Worm (Caenorhabditis elegans) whole organism, young adult: ENCODE results near the gene F59B2.8.

ENCODE experiments used
- C06A6.2 ChIP-seq: fragments of 200-800 bp; sonication (Bioruptor generic); conservative IDR thresholded peaks from 2 replicates; pipeline ENCODE4 v1.3.6; 2022; ENCODE audit warnings: missing genetic modification characterization, missing compliant biosample characterization
- D2030.7 ChIP-seq: fragments of 200-800 bp; sonication (Bioruptor generic); IDR thresholded peaks from 2 replicates; pipeline ENCODE4 v1.3.6; 2022; ENCODE audit warnings: missing genetic modification reagents, missing genetic modification characterization, missing compliant biosample characterization
- F37B4.10 ChIP-seq: fragments of 200-800 bp; sonication (Bioruptor generic); IDR thresholded peaks from 2 replicates; pipeline ENCODE4 v1.3.6; 2022; ENCODE audit warnings: missing genetic modification characterization, missing compliant biosample characterization
- F52B5.7 ChIP-seq: sonication (generic microtip); optimal IDR thresholded peaks from 2 replicates; lab custom pipeline; 2016; ENCODE audit warnings: mild to moderate bottlenecking, missing genetic modification characterization, missing compliant biosample characterization
- F55B11.4 ChIP-seq: sonication (generic microtip); optimal IDR thresholded peaks from 2 replicates; lab custom pipeline; 2016; ENCODE audit warnings: missing compliant biosample characterization, missing genetic modification characterization, borderline replicate concordance; ENCODE audit not compliant: insufficient read depth
- K11D2.4 ChIP-seq: fragments of 200-800 bp; sonication (Bioruptor generic); IDR thresholded peaks from 2 replicates; pipeline ENCODE4 v1.3.6; 2022; ENCODE audit warnings: missing genetic modification reagents, missing genetic modification characterization, missing compliant biosample characterization
- T26A5.8 ChIP-seq: sonication (generic microtip); optimal IDR thresholded peaks from 2 replicates; lab custom pipeline; 2016; ENCODE audit warnings: missing genetic modification characterization, missing compliant biosample characterization
- Y53G8AR.9 ChIP-seq: fragments of 200-800 bp; sonication (Bioruptor generic); conservative IDR thresholded peaks from 2 replicates; pipeline ENCODE4 v1.3.6; 2022; ENCODE audit warnings: missing genetic modification reagents, missing genetic modification characterization, missing compliant biosample characterization
- Y56A3A.18 ChIP-seq: fragments of 200-800 bp; sonication (Bioruptor generic); IDR thresholded peaks from 2 replicates; pipeline ENCODE4 v1.3.6; 2022; ENCODE audit warnings: missing genetic modification reagents, missing genetic modification characterization, missing compliant biosample characterization
- ZK185.1 ChIP-seq: sonication (generic microtip); optimal IDR thresholded peaks from 2 replicates; lab custom pipeline; 2016; ENCODE audit warnings: mild to moderate bottlenecking, missing genetic modification characterization, missing compliant biosample characterization; ENCODE audit not compliant: poor library complexity, severe bottlenecking
- aptf-2 ChIP-seq: fragments of 200-800 bp; sonication (Bioruptor generic); conservative IDR thresholded peaks from 2 replicates; pipeline ENCODE4 v1.3.6; 2022; ENCODE audit warnings: missing genetic modification reagents, missing genetic modification characterization, missing compliant biosample characterization
- aptf-3 ChIP-seq: fragments of 200-800 bp; sonication (Bioruptor generic); IDR thresholded peaks from 2 replicates; pipeline ENCODE4 v1.3.6; 2022; ENCODE audit warnings: missing genetic modification characterization, missing compliant biosample characterization
- atf-7 ChIP-seq: sonication (generic microtip); optimal IDR thresholded peaks from 2 replicates; lab custom pipeline; 2017; ENCODE audit warnings: mild to moderate bottlenecking, missing genetic modification characterization, missing compliant biosample characterization
- bed-1 ChIP-seq: fragments of 200-800 bp; sonication (Bioruptor generic); IDR thresholded peaks from 2 replicates; pipeline ENCODE4 v1.3.6; 2022; ENCODE audit warnings: missing genetic modification reagents, missing genetic modification characterization, missing compliant biosample characterization
- bed-2 ChIP-seq: fragments of 200-800 bp; sonication (Bioruptor generic); IDR thresholded peaks from 2 replicates; pipeline ENCODE4 v1.3.6; 2022; ENCODE audit warnings: missing genetic modification reagents, missing genetic modification characterization, missing compliant biosample characterization
- cebp-1 ChIP-seq, 2 experiments: fragments of 200-800 bp in 1 of 2; sonication (Bioruptor generic) in 1 of 2; sonication (generic microtip) in 1 of 2; IDR thresholded peaks in 1 of 2; optimal IDR thresholded peaks in 1 of 2; 2 replicates each; pipeline versions ENCODE4 v1.3.6 to Lab custom; 2017 to 2022; ENCODE audit warnings: missing compliant biosample characterization in 2 of 2, missing genetic modification characterization in 2 of 2, mild to moderate bottlenecking in 1 of 2, missing genetic modification reagents in 1 of 2, moderate library complexity in 1 of 2
- ceh-100 ChIP-seq: fragments of 200-800 bp; sonication (Bioruptor generic); IDR thresholded peaks from 2 replicates; pipeline ENCODE4 v1.3.6; 2022; ENCODE audit warnings: missing genetic modification reagents, missing genetic modification characterization, missing compliant biosample characterization
- ceh-40 ChIP-seq: fragments of 200-800 bp; sonication (Bioruptor generic); IDR thresholded peaks from 2 replicates; pipeline ENCODE4 v1.3.6; 2022; ENCODE audit warnings: missing genetic modification characterization, missing compliant biosample characterization
- ceh-58 ChIP-seq: fragments of 200-800 bp; sonication (Bioruptor generic); IDR thresholded peaks from 2 replicates; pipeline ENCODE4 v1.3.6; 2022; ENCODE audit warnings: missing genetic modification characterization, missing compliant biosample characterization
- ceh-79 ChIP-seq: sonication (generic microtip); optimal IDR thresholded peaks from 2 replicates; lab custom pipeline; 2017; ENCODE audit warnings: mild to moderate bottlenecking, missing genetic modification characterization, missing compliant biosample characterization
- ceh-91 ChIP-seq: fragments of 200-800 bp; sonication (Bioruptor generic); IDR thresholded peaks from 2 replicates; pipeline ENCODE4 v1.3.6; 2022; ENCODE audit warnings: missing genetic modification reagents, missing genetic modification characterization, missing compliant biosample characterization
- die-1 ChIP-seq: sonication (generic microtip); optimal IDR thresholded peaks from 2 replicates; lab custom pipeline; 2016; ENCODE audit warnings: missing genotype, mild to moderate bottlenecking, missing genetic modification characterization, missing compliant biosample characterization
- dox-1 ChIP-seq: fragments of 200-800 bp; sonication (Bioruptor generic); IDR thresholded peaks from 2 replicates; pipeline ENCODE4 v1.3.6; 2022; ENCODE audit warnings: missing genetic modification reagents, missing genetic modification characterization, missing compliant biosample characterization
- dpl-1 ChIP-seq: fragments of 150-350 bp; optimal IDR thresholded peaks from 2 replicates; lab custom pipeline; 2014; ENCODE audit warnings: missing biosample characterization, missing genetic modification reagents, missing genetic modification characterization
- ekl-4 ChIP-seq: fragments of 200-800 bp; sonication (Bioruptor generic); IDR thresholded peaks from 2 replicates; pipeline ENCODE4 v1.3.6; 2022; ENCODE audit warnings: missing genetic modification reagents, missing genetic modification characterization, missing compliant biosample characterization
- hlh-12 ChIP-seq: sonication (generic microtip); optimal IDR thresholded peaks from 2 replicates; lab custom pipeline; 2016; ENCODE audit warnings: missing genetic modification characterization, missing compliant biosample characterization
- hmg-20 ChIP-seq: fragments of 200-800 bp; sonication (Bioruptor generic); IDR thresholded peaks from 2 replicates; pipeline ENCODE4 v1.3.6; 2022; ENCODE audit warnings: missing genetic modification reagents, missing genetic modification characterization, missing compliant biosample characterization
- hrde-1 ChIP-seq: sonication (generic microtip); optimal IDR thresholded peaks from 2 replicates; lab custom pipeline; 2016; ENCODE audit warnings: missing genetic modification characterization, mild to moderate bottlenecking, missing compliant biosample characterization, moderate library complexity, missing genotype, missing genetic modification reagents, borderline replicate concordance
- let-526 ChIP-seq: fragments of 200-800 bp; sonication (Bioruptor generic); IDR thresholded peaks from 2 replicates; pipeline ENCODE4 v1.3.6; 2022; ENCODE audit warnings: missing genetic modification reagents, missing genetic modification characterization, missing compliant biosample characterization
- let-607 ChIP-seq, 2 experiments: fragments of 200-800 bp in 1 of 2; sonication (Bioruptor generic) in 1 of 2; sonication (generic microtip) in 1 of 2; optimal IDR thresholded peaks; 2 replicates each; lab custom pipeline; 2016 to 2018; ENCODE audit warnings: mild to moderate bottlenecking in 2 of 2, missing compliant biosample characterization in 2 of 2, missing genetic modification characterization in 2 of 2, moderate library complexity in 2 of 2, missing genotype in 1 of 2
- lin-35 ChIP-seq, 3 experiments: fragments of 150-350 bp in 2 of 3; sonication (generic microtip) in 1 of 3; optimal IDR thresholded peaks; 2 replicates each; lab custom pipeline; 2014 to 2018; ENCODE audit warnings: missing biosample characterization in 3 of 3, missing genetic modification characterization in 3 of 3, missing genetic modification reagents in 3 of 3
- lin-40 ChIP-seq: sonication (generic microtip); optimal IDR thresholded peaks from 2 replicates; lab custom pipeline; 2016; ENCODE audit warnings: missing genetic modification characterization, mild to moderate bottlenecking, missing compliant biosample characterization, missing genotype, missing genetic modification reagents
- lin-54 ChIP-seq: fragments of 200-800 bp; sonication (Bioruptor generic); optimal IDR thresholded peaks from 2 replicates; lab custom pipeline; 2018; ENCODE audit warnings: mild to moderate bottlenecking, missing genetic modification characterization, missing compliant biosample characterization
- lir-1 ChIP-seq: fragments of 200-800 bp; sonication (Bioruptor generic); conservative IDR thresholded peaks from 2 replicates; pipeline ENCODE4 v1.3.6; 2022; ENCODE audit warnings: missing genetic modification reagents, missing genetic modification characterization, missing compliant biosample characterization
- lsl-1 ChIP-seq: fragments of 200-800 bp; sonication (Bioruptor generic); optimal IDR thresholded peaks from 2 replicates; lab custom pipeline; 2018; ENCODE audit warnings: mild to moderate bottlenecking, missing genetic modification characterization, moderate library complexity, missing compliant biosample characterization
- madf-10 ChIP-seq: sonication (generic microtip); optimal IDR thresholded peaks from 2 replicates; lab custom pipeline; 2016; ENCODE audit warnings: mild to moderate bottlenecking, missing genetic modification characterization, missing compliant biosample characterization
- mes-4 ChIP-seq: sonication (generic microtip); optimal IDR thresholded peaks from 2 replicates; lab custom pipeline; 2016; ENCODE audit warnings: missing genotype, missing genetic modification characterization, missing compliant biosample characterization
- nhr-27 ChIP-seq: fragments of 200-800 bp; sonication (Bioruptor generic); optimal IDR thresholded peaks from 2 replicates; lab custom pipeline; 2018; ENCODE audit warnings: mild to moderate bottlenecking, missing genetic modification characterization, moderate library complexity, missing compliant biosample characterization
- nhr-80 ChIP-seq: sonication (generic microtip); optimal IDR thresholded peaks from 2 replicates; lab custom pipeline; 2016; ENCODE audit warnings: missing genetic modification characterization, missing compliant biosample characterization
- rcor-1 ChIP-seq: fragments of 200-800 bp; sonication (Bioruptor generic); IDR thresholded peaks from 2 replicates; pipeline ENCODE4 v1.3.6; 2022; ENCODE audit warnings: missing genetic modification reagents, missing genetic modification characterization, missing compliant biosample characterization
- sdz-38 ChIP-seq: sonication (generic microtip); optimal IDR thresholded peaks from 2 replicates; lab custom pipeline; 2016; ENCODE audit warnings: missing genotype, missing genetic modification characterization, missing compliant biosample characterization
- snpc-3.4 ChIP-seq: sonication (generic microtip); optimal IDR thresholded peaks from 2 replicates; lab custom pipeline; 2017; ENCODE audit warnings: missing genetic modification characterization, mild to moderate bottlenecking, missing compliant biosample characterization, antibody characterized with exemption, moderate library complexity, missing genotype, missing genetic modification reagents
- tbp1 ChIP-seq: fragments of 200-800 bp; sonication (Bioruptor generic); optimal IDR thresholded peaks from 2 replicates; lab custom pipeline; 2018; ENCODE audit warnings: mild to moderate bottlenecking, missing genetic modification characterization, missing compliant biosample characterization
- unc-62 ChIP-seq: fragments of 150-350 bp; optimal IDR thresholded peaks from 2 replicates; lab custom pipeline; 2014; ENCODE audit warnings: missing biosample characterization, missing genetic modification reagents, missing genetic modification characterization
- zim-3 ChIP-seq: sonication (generic microtip); optimal IDR thresholded peaks from 2 replicates; lab custom pipeline; 2017; ENCODE audit warnings: mild to moderate bottlenecking, missing genetic modification characterization, moderate library complexity, missing compliant biosample characterization
- ztf-22 ChIP-seq: fragments of 200-800 bp; sonication (Bioruptor generic); optimal IDR thresholded peaks from 2 replicates; lab custom pipeline; 2018; ENCODE audit warnings: mild to moderate bottlenecking, missing genetic modification characterization, moderate library complexity, missing compliant biosample characterization
- ztf-3 ChIP-seq: fragments of 200-800 bp; sonication (Bioruptor generic); optimal IDR thresholded peaks from 2 replicates; lab custom pipeline; 2018; ENCODE audit warnings: mild to moderate bottlenecking, missing genetic modification characterization, missing compliant biosample characterization

Gene F59B2.8

DNA sequence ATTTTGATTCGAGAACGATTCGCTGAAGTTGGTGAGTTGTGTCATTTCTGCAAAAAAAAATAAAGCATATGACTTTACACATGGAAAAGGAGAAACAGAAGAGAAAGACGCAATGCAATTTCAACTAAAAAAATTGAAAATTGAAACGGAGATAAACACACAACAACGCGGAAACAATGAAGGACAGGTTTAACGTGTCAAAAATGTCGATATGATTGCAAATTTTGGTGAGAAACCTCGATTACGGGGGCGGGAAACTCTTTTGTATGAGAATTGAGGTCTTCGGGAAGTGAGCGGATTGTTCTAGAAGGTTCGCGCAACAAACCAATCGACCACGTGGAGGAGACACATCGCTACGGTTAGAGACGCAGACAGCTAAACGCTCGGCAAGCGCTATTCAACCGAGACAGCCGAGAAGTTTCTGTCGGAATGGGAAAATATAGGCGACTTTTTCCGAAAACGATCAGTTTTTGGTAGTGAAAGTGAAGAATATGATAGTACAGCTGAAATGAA, 43.8 kb upstream of the F59B2.8 start, which contains the start of gene R107.5 (continued):
- TF ChIP-seq nhr-80 = peak; percentile 31
- TF ChIP-seq ceh-58 (GFP tag; lab: Robert Waterston, UW) = no peak
- TF ChIP-seq dox-1 (GFP tag; lab: Robert Waterston, UW) = peak; percentile 91
- peak; percentile 70; the same call in 1 of the 2 replicates for TF ChIP-seq cebp-1 (GFP tag; IDR thresholded peaks at IDR 0.05; lab: Robert Waterston, UW)
- TF ChIP-seq cebp-1 (tag; optimal IDR thresholded peaks at IDR 0.05; lab: Kevin White, UChicago) = peak; percentile 89
- peak; percentile 87 for TF ChIP-seq rcor-1 (GFP tag; lab: Robert Waterston, UW)
- TF ChIP-seq let-607 (tag; optimal IDR thresholded peaks at IDR 0.05; lab: Kevin White, UChicago) = peak; percentile 95 to 98
- peak; percentile 98 for TF ChIP-seq let-526 (GFP tag; lab: Robert Waterston, UW)
- TF ChIP-seq zim-3 (tag; lab: Kevin White, UChicago) = peak; percentile 94
- peak; percentile 8 for TF ChIP-seq unc-62
- TF ChIP-seq D2030.7 = peak; percentile 51
- TF ChIP-seq lir-1 (GFP tag; lab: Robert Waterston, UW) = peak; percentile 93
- TF ChIP-seq die-1 (tag; lab: Kevin White, UChicago) = peak; percentile 20
- peak; percentile 98 for TF ChIP-seq atf-7 (tag; lab: Kevin White, UChicago)
- TF ChIP-seq ztf-22 (GFP tag; lab: Kevin White, UChicago) = peak; percentile 92
- no peak for TF ChIP-seq hlh-12 (tag; lab: Kevin White, UChicago)
- TF ChIP-seq snpc-3.4 = no peak
- TF ChIP-seq Y53G8AR.9 (GFP tag; lab: Robert Waterston, UW) = peak; percentile 94
- TF ChIP-seq lin-35 (GFP tag; optimal IDR thresholded peaks at IDR 0.05; lab: Kevin White, UChicago) = peak in 2 of 3 experiments; percentile 52 to 78
- peak; percentile 86 for TF ChIP-seq lin-54 (GFP tag; lab: Kevin White, UChicago)
- peak; percentile 95 for TF ChIP-seq nhr-27 (tag; lab: Kevin White, UChicago)
- no peak for TF ChIP-seq mes-4 (tag; lab: Kevin White, UChicago)
- TF ChIP-seq F52B5.7 (tag; lab: Kevin White, UChicago) = peak; percentile 54
- TF ChIP-seq bed-1 (GFP tag; lab: Robert Waterston, UW) = 0 out of 2 replicates have a peak, but pooled peaks have one; percentile 59
- peak; percentile 76 for TF ChIP-seq madf-10
- TF ChIP-seq ceh-91 (GFP tag; lab: Robert Waterston, UW) = no peak
- TF ChIP-seq ceh-40 = 0 out of 2 replicates have a peak, but pooled peaks have one; percentile 42
- no peak for TF ChIP-seq F55B11.4
- TF ChIP-seq Y56A3A.18 (GFP tag; lab: Robert Waterston, UW) = peak; percentile 86
- peak; percentile 96 for TF ChIP-seq K11D2.4
- peak; percentile 22 for TF ChIP-seq lsl-1 (GFP tag; lab: Kevin White, UChicago)
- TF ChIP-seq ztf-3 (GFP tag; lab: Kevin White, UChicago) = peak; percentile 96
- TF ChIP-seq ceh-100 = peak; percentile 58; the same call in 1 of the 2 replicates
- no peak for TF ChIP-seq aptf-2
- peak; percentile 47 for TF ChIP-seq ZK185.1
- no peak for TF ChIP-seq T26A5.8 (tag; lab: Kevin White, UChicago)
- TF ChIP-seq dpl-1 = peak; percentile 42
- TF ChIP-seq bed-2 (GFP tag; lab: Robert Waterston, UW) = peak; percentile 65; the same call in 1 of the 2 replicates
- TF ChIP-seq sdz-38 (tag; lab: Kevin White, UChicago) = no peak
- peak; percentile 97 for TF ChIP-seq lin-40 (tag; lab: Kevin White, UChicago)
- TF ChIP-seq ekl-4 (GFP tag; lab: Robert Waterston, UW) = peak; percentile 98
- no peak for TF ChIP-seq hmg-20
- TF ChIP-seq ceh-79 = peak; percentile 62
- TF ChIP-seq tbp1 = peak; percentile 76
- TF ChIP-seq hrde-1 (tag; lab: Kevin White, UChicago) = no peak
- TF ChIP-seq F37B4.10 (GFP tag; lab: Robert Waterston, UW) = no peak
- TF ChIP-seq C06A6.2 (GFP tag; lab: Robert Waterston, UW) = peak; percentile 89
- peak; percentile 87; the same call in 1 of the 2 replicates for TF ChIP-seq aptf-3 (GFP tag; lab: Robert Waterston, UW)
